Worm (Caenorhabditis elegans): ENCODE results near the gene dhs-9.

dhs-9 gene

ce11 chrIII:5334517-5335049 lies 33.3 kb downstream of the dhs-9 start:
- TF ChIP-seq M03D4.4 (tag; optimal IDR thresholded peaks at IDR 0.05) (no peak), drap-1 (GFP tag; optimal IDR thresholded peaks at IDR 0.05) (no peak), blmp-1 (tag; optimal IDR thresholded peaks at IDR 0.05) (no peak), flh-1 (GFP tag; optimal IDR thresholded peaks at IDR 0.05) (no peak), nhr-237 (tag; optimal IDR thresholded peaks at IDR 0.05) (no peak), hlh-1 (tag; optimal IDR thresholded peaks at IDR 0.05) (peak; percentile 9), unc-120 (tag; optimal IDR thresholded peaks at IDR 0.05; ENCODE audit: poor library complexity, severe bottlenecking) (peak; percentile 20), lsy-2 (tag; optimal IDR thresholded peaks at IDR 0.05) (no peak), mls-2 (tag; optimal IDR thresholded peaks at IDR 0.05) (no peak), ham-2 (GFP tag; optimal IDR thresholded peaks at IDR 0.05) (no peak), sptf-1 (tag; optimal IDR thresholded peaks at IDR 0.05) (no peak)

DNA sequence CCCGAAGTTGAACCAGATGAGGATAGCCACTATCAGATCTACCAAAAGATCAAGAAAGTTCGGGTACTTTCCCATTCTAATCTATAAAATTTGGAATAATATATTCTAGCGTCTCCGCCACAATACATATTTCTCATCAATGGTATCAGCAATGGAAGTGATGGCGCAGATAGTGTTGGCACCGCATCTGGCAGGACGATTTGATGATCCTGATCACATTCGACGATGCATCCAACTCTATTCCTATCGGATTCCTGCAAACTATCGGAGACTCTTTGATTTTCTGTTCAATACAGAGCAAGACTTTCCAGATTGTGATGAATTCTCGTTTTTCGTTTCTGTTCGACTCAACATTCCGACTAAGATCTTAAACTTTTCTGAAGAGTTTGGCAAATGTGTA lies 38.5 kb downstream of the dhs-9 start:
- TF ChIP-seq drap-1 (GFP tag; optimal IDR thresholded peaks at IDR 0.05) = no peak
- no peak for TF ChIP-seq ham-2 (GFP tag; optimal IDR thresholded peaks at IDR 0.05)
- no peak for TF ChIP-seq zip-8 (tag; optimal IDR thresholded peaks at IDR 0.05)
- TF ChIP-seq mls-2 (tag; optimal IDR thresholded peaks at IDR 0.05) = no peak
- no peak for TF ChIP-seq nhr-76 (tag; optimal IDR thresholded peaks at IDR 0.05)
- no peak for TF ChIP-seq M03D4.4 (tag; optimal IDR thresholded peaks at IDR 0.05)
- no peak for TF ChIP-seq tbx-8 (GFP tag; optimal IDR thresholded peaks at IDR 0.05)
- no peak for TF ChIP-seq elt-1 (tag; optimal IDR thresholded peaks at IDR 0.05; ENCODE audit: borderline replicate concordance, insufficient read depth)
- no peak for TF ChIP-seq bed-3 (GFP tag; optimal IDR thresholded peaks at IDR 0.05)
- no peak for TF ChIP-seq hlh-1 (tag; optimal IDR thresholded peaks at IDR 0.05)
- TF ChIP-seq nhr-12 (tag; optimal IDR thresholded peaks at IDR 0.05) = no peak
- no peak for TF ChIP-seq elt-3 (tag; optimal IDR thresholded peaks at IDR 0.05)
- no peak for TF ChIP-seq unc-62 (GFP tag; optimal IDR thresholded peaks at IDR 0.05)
- no peak for TF ChIP-seq blmp-1 (tag; optimal IDR thresholded peaks at IDR 0.05)
- no peak for TF ChIP-seq flh-1 (GFP tag; optimal IDR thresholded peaks at IDR 0.05)
- no peak for TF ChIP-seq mep-1 (tag; optimal IDR thresholded peaks at IDR 0.05)
- no peak for TF ChIP-seq pha-4 (tag; optimal IDR thresholded peaks at IDR 0.05)
- no peak for TF ChIP-seq nhr-28 (tag; optimal IDR thresholded peaks at IDR 0.05)
- TF ChIP-seq snpc-4 (tag; optimal IDR thresholded peaks at IDR 0.05) = no peak

DNA sequence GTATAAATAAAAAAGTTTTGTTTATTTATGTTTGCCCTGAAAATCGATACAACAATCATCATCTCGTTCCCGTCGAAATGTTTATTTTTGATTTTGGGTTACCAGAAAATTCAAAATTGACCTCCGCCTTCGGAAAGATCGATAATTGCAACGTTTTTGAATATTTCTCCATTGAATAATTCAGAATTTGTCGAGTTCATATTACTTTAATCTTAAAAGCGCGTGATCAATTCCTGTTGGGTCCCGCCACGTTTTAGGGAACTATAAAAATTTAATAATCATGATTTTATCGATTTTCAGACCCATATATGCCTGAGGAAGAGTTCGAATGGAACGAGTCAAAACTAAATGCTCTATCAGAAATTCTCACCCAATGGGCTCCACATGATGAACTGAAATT lies 41.5 kb downstream of the dhs-9 start, which contains the start of gene sorf-2:
TSS of gene sorf-2 (plus strand) at position 301 of the 400 bp plus-strand sequence.
- no peak for TF ChIP-seq lin-32 (GFP tag; optimal IDR thresholded peaks at IDR 0.05)
- TF ChIP-seq mab-5 (tag; optimal IDR thresholded peaks at IDR 0.05) = no peak

- TF ChIP-seq unc-39 (tag; optimal IDR thresholded peaks at IDR 0.05) (no peak), ztf-11 (tag; optimal IDR thresholded peaks at IDR 0.05) (no peak), nhr-76 (tag; optimal IDR thresholded peaks at IDR 0.05) (no peak), elt-1 (tag; optimal IDR thresholded peaks at IDR 0.05; ENCODE audit: borderline replicate concordance, insufficient read depth) (no peak), nhr-237 (tag; optimal IDR thresholded peaks at IDR 0.05) (no peak), pha-4 (tag; optimal IDR thresholded peaks at IDR 0.05) (no peak), ces-1 (GFP tag; optimal IDR thresholded peaks at IDR 0.05) (no peak), blmp-1 (tag; optimal IDR thresholded peaks at IDR 0.05) (no peak), unc-62 (GFP tag; optimal IDR thresholded peaks at IDR 0.05) (no peak), sptf-1 (tag; optimal IDR thresholded peaks at IDR 0.05) (no peak), bed-3 (GFP tag; optimal IDR thresholded peaks at IDR 0.05) (no peak), lin-32 (GFP tag; optimal IDR thresholded peaks at IDR 0.05) (no peak), hlh-1 (tag; optimal IDR thresholded peaks at IDR 0.05) (no peak), ceh-83 (GFP tag; optimal IDR thresholded peaks at IDR 0.05) (no peak), ceh-39 (tag; optimal IDR thresholded peaks at IDR 0.05) (no peak), tbx-8 (GFP tag; optimal IDR thresholded peaks at IDR 0.05) (no peak), lin-13 (tag; optimal IDR thresholded peaks at IDR 0.05) (no peak), lsy-2 (tag; optimal IDR thresholded peaks at IDR 0.05) (no peak), mep-1 (tag; optimal IDR thresholded peaks at IDR 0.05) (no peak)
Measured at ce11 chrIII:5321661-5322060, 46.2 kb downstream of the dhs-9 start, which contains the start of gene F52C9.3. F52C9.3 (plus strand) TSS chrIII:5321885.

DNA sequence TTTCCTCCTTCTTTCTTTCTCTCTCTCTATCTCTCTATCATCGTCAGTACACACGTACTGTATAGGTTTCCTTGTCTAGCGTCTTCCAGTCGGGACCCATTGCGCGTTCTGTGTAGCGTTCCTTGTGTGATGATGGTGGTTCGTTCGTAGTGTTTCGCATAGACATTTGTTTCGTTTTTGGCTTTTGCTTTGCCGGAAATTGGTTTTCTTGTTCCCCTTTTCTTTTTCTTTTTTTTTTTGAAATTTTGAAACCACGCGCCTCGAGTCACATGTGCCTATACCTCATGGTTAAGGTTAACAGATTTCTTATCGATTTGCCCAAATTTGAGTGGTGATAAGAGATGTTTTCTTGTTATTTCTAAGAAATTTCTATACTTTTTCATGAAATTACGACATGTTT lies 49.2 kb downstream of the dhs-9 start:
- TF ChIP-seq nhr-12 (tag; optimal IDR thresholded peaks at IDR 0.05) (no peak), unc-62 (GFP tag; optimal IDR thresholded peaks at IDR 0.05) (no peak), ceh-83 (GFP tag; optimal IDR thresholded peaks at IDR 0.05) (no peak), nhr-76 (tag; optimal IDR thresholded peaks at IDR 0.05) (no peak), mep-1 (tag; optimal IDR thresholded peaks at IDR 0.05) (no peak), elt-1 (tag; optimal IDR thresholded peaks at IDR 0.05; ENCODE audit: borderline replicate concordance, insufficient read depth) (no peak)
